Fruit fly (Drosophila melanogaster) whole organism, embryonic: ENCODE data around the gene Chrac-16.

ENCODE experiments used
- BtbVII ChIP-seq: fragments of 200-800 bp; sonication (Bioruptor generic); optimal IDR thresholded peaks from 3 replicates; lab custom pipeline; 2017; ENCODE audit warnings: missing biosample characterization, mild to moderate bottlenecking, missing genetic modification characterization
- CG12071 ChIP-seq: fragments of 200-800 bp; sonication (Bioruptor generic); optimal IDR thresholded peaks from 3 replicates; lab custom pipeline; 2018; ENCODE audit warnings: missing biosample characterization, mild to moderate bottlenecking, missing genetic modification characterization
- CG1792 ChIP-seq: fragments of 200-800 bp; sonication (Bioruptor generic); optimal IDR thresholded peaks from 2 replicates; lab custom pipeline; 2016; ENCODE audit warnings: missing biosample characterization, missing genetic modification characterization
- CG33557 ChIP-seq: fragments of 200-800 bp; sonication (Bioruptor generic); optimal IDR thresholded peaks from 2 replicates; lab custom pipeline; 2019; ENCODE audit warnings: missing biosample characterization, mild to moderate bottlenecking, missing genetic modification characterization, moderate library complexity
- CG5953 ChIP-seq: fragments of 200-800 bp; sonication (Bioruptor generic); IDR thresholded peaks from 2 replicates; pipeline ENCODE4 v1.3.6; 2022; ENCODE audit warnings: missing biosample characterization, missing genetic modification characterization
- CG6272 ChIP-seq: fragments of 200-800 bp; sonication (Bioruptor generic); IDR thresholded peaks from 2 replicates; pipeline ENCODE4 v1.3.6; 2022; ENCODE audit warnings: missing biosample characterization, missing genetic modification characterization
- CG7928 ChIP-seq: fragments of 200-800 bp; sonication (Bioruptor generic); optimal IDR thresholded peaks from 2 replicates; lab custom pipeline; 2017; ENCODE audit warnings: missing biosample characterization, mild to moderate bottlenecking, missing genetic modification characterization
- Dp ChIP-seq: fragments of 200-800 bp; sonication (Bioruptor generic); optimal IDR thresholded peaks from 2 replicates; lab custom pipeline; 2018; ENCODE audit warnings: missing biosample characterization, mild to moderate bottlenecking, missing genetic modification characterization, moderate library complexity
- Elba2 ChIP-seq: fragments of 200-800 bp; sonication (Bioruptor generic); optimal IDR thresholded peaks from 3 replicates; lab custom pipeline; 2016; ENCODE audit warnings: missing biosample characterization, missing genetic modification characterization
- Hand ChIP-seq: fragments of 200-800 bp; sonication (Bioruptor generic); optimal IDR thresholded peaks from 2 replicates; lab custom pipeline; 2017; ENCODE audit warnings: mild to moderate bottlenecking, missing biosample characterization, missing genetic modification reagents, missing genetic modification characterization
- Nf-YB ChIP-seq: fragments of 200-800 bp; sonication (Bioruptor generic); optimal IDR thresholded peaks from 3 replicates; lab custom pipeline; 2019; ENCODE audit warnings: missing biosample characterization, mild to moderate bottlenecking, missing genetic modification characterization, moderate library complexity
- cas ChIP-seq: fragments of 200-800 bp; sonication (Bioruptor generic); IDR thresholded peaks from 2 replicates; pipeline ENCODE4 v1.3.6; 2022; ENCODE audit warnings: missing biosample characterization, missing genetic modification characterization
- otp ChIP-seq: fragments of 200-800 bp; sonication (Bioruptor generic); IDR thresholded peaks from 3 replicates; pipeline ENCODE4, ENCODE4 v1.3.6; 2022; ENCODE audit warnings: missing biosample characterization, missing genetic modification characterization
- psq ChIP-seq: fragments of 200-800 bp; sonication (Bioruptor generic); optimal IDR thresholded peaks from 2 replicates; lab custom pipeline; 2017; ENCODE audit warnings: missing biosample characterization, missing genetic modification characterization

DNA sequence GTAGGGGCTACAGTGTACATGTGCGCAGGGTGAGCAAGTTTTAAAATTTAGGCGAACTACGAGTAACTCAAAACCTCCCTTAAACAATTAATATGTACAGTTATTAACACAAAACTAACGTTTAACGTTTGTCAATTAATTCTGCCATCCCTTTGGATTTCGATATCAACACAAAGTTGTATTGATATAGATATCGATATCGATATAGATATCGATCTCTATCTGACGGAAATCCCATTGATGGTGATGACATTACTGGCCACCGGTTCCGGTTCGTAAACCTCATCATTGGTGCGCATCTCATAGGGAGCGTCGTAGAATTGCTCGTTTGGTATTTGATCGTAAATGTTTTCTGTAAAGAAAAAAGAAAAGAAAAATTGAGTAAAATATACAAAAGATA lies 24.5 kb downstream of the Chrac-16 start:
- TF ChIP-seq CG12071 (GFP tag; lab: Kevin White, UChicago) (no peak), Dp (no peak), CG6272 (GFP tag; lab: Robert Waterston, UW) (no peak), BtbVII (GFP tag; lab: Kevin White, UChicago) (no peak), otp (GFP tag; lab: Robert Waterston, UW) (no peak), CG7928 (GFP tag; lab: Kevin White, UChicago) (no peak), Nf-YB (GFP tag; lab: Kevin White, UChicago) (no peak), cas (GFP tag; lab: Robert Waterston, UW) (no peak), CG33557 (no peak), CG5953 (no peak), psq (GFP tag; lab: Kevin White, UChicago) (no peak), Hand (no peak), Elba2 (GFP tag; lab: Kevin White, UChicago) (no peak), CG1792 (GFP tag; lab: Kevin White, UChicago) (no peak)
